Worm (Caenorhabditis elegans) whole organism, L4/young adult: ENCODE measurements around the gene F23D12.10.

Experiments
- W03F9.2 ChIP-seq: fragments of 150-350 bp; optimal IDR thresholded peaks from 2 replicates; lab custom pipeline; 2014; ENCODE audit warnings: missing biosample characterization, missing genetic modification characterization
- dao-5 ChIP-seq: sonication (generic microtip); optimal IDR thresholded peaks from 2 replicates; lab custom pipeline; 2016; ENCODE audit warnings: missing genotype, missing genetic modification characterization, moderate library complexity, missing compliant biosample characterization
- him-1 ChIP-seq: sonication (generic microtip); optimal IDR thresholded peaks from 2 replicates; lab custom pipeline; 2016; ENCODE audit warnings: missing genotype, missing genetic modification reagents, missing genetic modification characterization, missing compliant biosample characterization

Gene F23D12.10

ce11 chrX:14415641-14416040 is at the start of gene F23D12.10:
TSS of gene F23D12.10 (minus strand) at chrX:14415741.
- TF ChIP-seq W03F9.2, result no peak
- no peak for TF ChIP-seq dao-5 (tag; lab: Kevin White, UChicago)
- no peak for TF ChIP-seq him-1 (tag; lab: Kevin White, UChicago)

- TF ChIP-seq him-1 (tag; lab: Kevin White, UChicago) (no peak), dao-5 (tag; lab: Kevin White, UChicago) (no peak), W03F9.2 (no peak)
These were observed 49.0 kb upstream of the F23D12.10 start, which contains the start of gene M163.7 for ce11 chrX:14464513-14464912. TSS of gene M163.7 (plus strand) at chrX:14464813.

- TF ChIP-seq dao-5 (tag; lab: Kevin White, UChicago), result no peak
- no peak for TF ChIP-seq W03F9.2
- TF ChIP-seq him-1 (tag; lab: Kevin White, UChicago), result no peak
These were observed 44.9 kb upstream of the F23D12.10 start, which contains the start of gene Y66C5A.2 for ce11 chrX:14460412-14460811. TSS of gene Y66C5A.2 (plus strand) at chrX:14460712.

ce11 chrX:14455419-14455818 is 39.9 kb upstream of the F23D12.10 start, which contains the start of gene Y66C5A.1:
TSS of gene Y66C5A.1 (minus strand) at chrX:14455519.
- TF ChIP-seq W03F9.2 (no peak), him-1 (tag; lab: Kevin White, UChicago) (no peak), dao-5 (tag; lab: Kevin White, UChicago) (no peak)

ce11 chrX:14453735-14454134 is 38.2 kb upstream of the F23D12.10 start, which contains the start of gene F23D12.7:
TSS of gene F23D12.7 (minus strand) at chrX:14453835.
- TF ChIP-seq dao-5 (tag; lab: Kevin White, UChicago) (no peak), W03F9.2 (no peak), him-1 (tag; lab: Kevin White, UChicago) (no peak)

ce11 chrX:14447910-14448309 is 32.4 kb upstream of the F23D12.10 start, which contains the start of gene jmjd-3.2:
TSS of gene jmjd-3.2 (plus strand) at chrX:14448210.
- TF ChIP-seq W03F9.2 (no peak), him-1 (tag; lab: Kevin White, UChicago) (no peak), dao-5 (tag; lab: Kevin White, UChicago) (no peak)

- no peak for TF ChIP-seq W03F9.2
- TF ChIP-seq dao-5 (tag; lab: Kevin White, UChicago), result no peak
- TF ChIP-seq him-1 (tag; lab: Kevin White, UChicago), result no peak
These were observed 32.0 kb upstream of the F23D12.10 start for ce11 chrX:14447498-14447897.

- TF ChIP-seq W03F9.2 (no peak), dao-5 (tag; lab: Kevin White, UChicago) (no peak), him-1 (tag; lab: Kevin White, UChicago) (no peak)
These were observed 29.2 kb upstream of the F23D12.10 start, which contains the start of gene F23D12.4 for ce11 chrX:14444701-14445100. TSS of gene F23D12.4 (plus strand) at chrX:14445001.

- no peak for TF ChIP-seq him-1 (tag; lab: Kevin White, UChicago)
- no peak for TF ChIP-seq dao-5 (tag; lab: Kevin White, UChicago)
- TF ChIP-seq W03F9.2, result no peak
These were observed 26.8 kb upstream of the F23D12.10 start, which contains the start of gene F23D12.3 for ce11 chrX:14442321-14442720. TSS of gene F23D12.3 (plus strand) at chrX:14442621.

- TF ChIP-seq W03F9.2, result peak; percentile 12
These were observed 22.3 kb upstream of the F23D12.10 start for ce11 chrX:14437806-14438205.

- TF ChIP-seq him-1 (tag; lab: Kevin White, UChicago) (no peak), W03F9.2 (no peak)
These were observed 20.2 kb upstream of the F23D12.10 start for ce11 chrX:14435648-14436155.

ce11 chrX:14430436-14430835 is 14.9 kb upstream of the F23D12.10 start:
- TF ChIP-seq W03F9.2 (no peak), dao-5 (tag; lab: Kevin White, UChicago) (no peak), him-1 (tag; lab: Kevin White, UChicago) (no peak)

ce11 chrX:14428052-14428451 is 12.5 kb upstream of the F23D12.10 start, which contains the start of gene F23D12.1:
TSS of gene F23D12.1 (minus strand) at chrX:14428152.
- TF ChIP-seq dao-5 (tag; lab: Kevin White, UChicago) (no peak), him-1 (tag; lab: Kevin White, UChicago) (no peak), W03F9.2 (no peak)

- TF ChIP-seq W03F9.2 (no peak), dao-5 (tag; lab: Kevin White, UChicago) (no peak), him-1 (tag; lab: Kevin White, UChicago) (no peak)
These were observed 9.1 kb upstream of the F23D12.10 start, which contains the start of gene F23D12.11 for ce11 chrX:14424673-14425072. TSS of gene F23D12.11 (minus strand) at chrX:14424751.

ce11 chrX:14424186-14424585 is 8.6 kb upstream of the F23D12.10 start:
- no peak for TF ChIP-seq W03F9.2
- no peak for TF ChIP-seq him-1 (tag; lab: Kevin White, UChicago)
- TF ChIP-seq dao-5 (tag; lab: Kevin White, UChicago), result no peak
